Fruit fly (Drosophila melanogaster): ENCODE measurements around the gene Dysb.
A peak's percentile ranks its signal among the peaks of the same experiment; 100 is the strongest.

Dysb gene

DNA sequence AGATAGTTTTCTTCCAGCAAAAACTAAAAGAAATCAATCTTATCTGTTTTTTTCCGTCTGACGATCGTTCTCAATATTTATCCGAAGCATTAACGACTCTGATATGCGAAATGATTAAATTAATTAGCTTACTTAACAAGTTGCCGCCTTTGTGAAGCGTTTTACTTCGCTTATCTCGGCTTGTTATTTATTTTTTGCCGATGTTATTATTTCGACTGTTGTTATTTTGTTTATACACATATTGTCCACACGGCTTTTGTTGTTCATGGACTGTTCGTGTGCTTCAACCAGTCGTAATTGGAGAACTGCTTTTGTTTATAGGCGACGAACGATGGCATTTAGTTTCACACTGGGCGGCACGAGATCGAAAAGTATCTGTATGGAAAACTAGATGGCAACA lies 34.3 kb upstream of the Dysb start (continued):
- TF ChIP-seq CG4820 (GFP tag; optimal IDR thresholded peaks at IDR 0.05) = no peak
- no peak for TF ChIP-seq CG17912 (GFP tag; optimal IDR thresholded peaks at IDR 0.05)
- no peak for TF ChIP-seq CG4854 (GFP tag; optimal IDR thresholded peaks at IDR 0.05)
- TF ChIP-seq Doc3 (GFP tag; IDR thresholded peaks at IDR 0.05; ENCODE audit: partially characterized antibody) = no peak
- TF ChIP-seq dimm (GFP tag; IDR thresholded peaks at IDR 0.05) = no peak
- TF ChIP-seq CG4730 (GFP tag; IDR thresholded peaks at IDR 0.05) = no peak
- no peak for TF ChIP-seq Dbx (GFP tag; IDR thresholded peaks at IDR 0.05)
- no peak for TF ChIP-seq z (GFP tag; IDR thresholded peaks at IDR 0.05)
- TF ChIP-seq yki (optimal IDR thresholded peaks at IDR 0.05) = no peak
- no peak for TF ChIP-seq Hey (tag; optimal IDR thresholded peaks at IDR 0.05)
- no peak for TF ChIP-seq CG31365 (tag; optimal IDR thresholded peaks at IDR 0.05)
- peak; percentile 11 for TF ChIP-seq scrt (GFP tag; optimal IDR thresholded peaks at IDR 0.05)
- TF ChIP-seq MESR4 (GFP tag; optimal IDR thresholded peaks at IDR 0.05) = no peak
- TF ChIP-seq cwo (GFP tag; optimal IDR thresholded peaks at IDR 0.05) = no peak
- no peak for TF ChIP-seq Ets65A (GFP tag)
- TF ChIP-seq CG2199 (GFP tag; IDR thresholded peaks at IDR 0.05) = 0 out of 3 replicates have a peak, but pooled peaks have one; percentile 49
- no peak for TF ChIP-seq Atf3 (GFP tag; optimal IDR thresholded peaks at IDR 0.05)
- TF ChIP-seq Dll (GFP tag; IDR thresholded peaks at IDR 0.05; ENCODE audit: partially characterized antibody) = no peak
- TF ChIP-seq lov (optimal IDR thresholded peaks at IDR 0.05) = no peak
- TF ChIP-seq lov (GFP tag; IDR thresholded peaks at IDR 0.05) = no peak
- no peak for TF ChIP-seq CG17328 (GFP tag; IDR thresholded peaks at IDR 0.05)
- no peak for TF ChIP-seq fru (optimal IDR thresholded peaks at IDR 0.05)
- TF ChIP-seq Hand (GFP tag; optimal IDR thresholded peaks at IDR 0.05) = no peak
- TF ChIP-seq CG7928 (GFP tag; optimal IDR thresholded peaks at IDR 0.05) = no peak
- TF ChIP-seq Bteb2 (GFP tag; optimal IDR thresholded peaks at IDR 0.05) = no peak
- TF ChIP-seq az2 (GFP tag; optimal IDR thresholded peaks at IDR 0.05) = no peak
- TF ChIP-seq CG6791 (GFP tag; IDR thresholded peaks at IDR 0.05; ENCODE audit: partially characterized antibody) = no peak
- TF ChIP-seq CG1603 (tag; optimal IDR thresholded peaks at IDR 0.05) = no peak
- TF ChIP-seq CG7839 (tag; optimal IDR thresholded peaks at IDR 0.05) = no peak
- no peak for TF ChIP-seq Sry-δ (GFP tag; optimal IDR thresholded peaks at IDR 0.05)
- TF ChIP-seq CG7556 (GFP tag; optimal IDR thresholded peaks at IDR 0.05) = peak; percentile 19
- no peak for TF ChIP-seq gsb (GFP tag; IDR thresholded peaks at IDR 0.05)
- TF ChIP-seq CG15514 (GFP tag; optimal IDR thresholded peaks at IDR 0.05) = peak; percentile 38
- TF ChIP-seq CG10267 (tag; optimal IDR thresholded peaks at IDR 0.05) = no peak
- TF ChIP-seq Scr (GFP tag; IDR thresholded peaks at IDR 0.05; ENCODE audit: partially characterized antibody) = no peak
- peak; percentile 28 for TF ChIP-seq wek (GFP tag; optimal IDR thresholded peaks at IDR 0.05)
- no peak for TF ChIP-seq CG11723 (GFP tag; optimal IDR thresholded peaks at IDR 0.05)
- no peak for TF ChIP-seq sr (GFP tag; IDR thresholded peaks at IDR 0.05)
- TF ChIP-seq CG15011 (GFP tag; optimal IDR thresholded peaks at IDR 0.05) = no peak
- no peak for TF ChIP-seq CG12104 (GFP tag; optimal IDR thresholded peaks at IDR 0.05)
- no peak for TF ChIP-seq CG9215 (GFP tag; IDR thresholded peaks at IDR 0.05)
- TF ChIP-seq CG16813 (GFP tag; IDR thresholded peaks at IDR 0.05; ENCODE audit: partially characterized antibody) = no peak
- TF ChIP-seq CG12769 (tag; optimal IDR thresholded peaks at IDR 0.05) = no peak
- peak; percentile 43 for TF ChIP-seq fd3F (GFP tag; optimal IDR thresholded peaks at IDR 0.05)
- TF ChIP-seq CG12942 (GFP tag; optimal IDR thresholded peaks at IDR 0.05) = no peak
- no peak for TF ChIP-seq mirr (GFP tag; optimal IDR thresholded peaks at IDR 0.05)
- TF ChIP-seq tap (tag; optimal IDR thresholded peaks at IDR 0.05) = no peak
- TF ChIP-seq CG2129 (GFP tag; IDR thresholded peaks at IDR 0.05; ENCODE audit: partially characterized antibody) = no peak
- no peak for TF ChIP-seq ac (GFP tag; optimal IDR thresholded peaks at IDR 0.05)
- TF ChIP-seq cg (GFP tag; optimal IDR thresholded peaks at IDR 0.05) = no peak
- TF ChIP-seq ase (GFP tag; IDR thresholded peaks at IDR 0.05) = no peak
- TF ChIP-seq sisA (GFP tag; IDR thresholded peaks at IDR 0.05) = no peak
- no peak for TF ChIP-seq ab (GFP tag; optimal IDR thresholded peaks at IDR 0.05)
